Worm (Caenorhabditis elegans) whole organism, L1 larva: Measurements from ENCODE around the gene F48F7.6.
A peak's percentile ranks its signal among the peaks of the same experiment; 100 is the strongest.

ENCODE experiments used
- C16A3.4 ChIP-seq: fragments of 150-350 bp; optimal IDR thresholded peaks from 2 replicates; lab custom pipeline; 2014; ENCODE audit warnings: missing biosample characterization, missing genetic modification characterization
- Y116A8C.19 ChIP-seq: sonication (generic microtip); optimal IDR thresholded peaks from 2 replicates; lab custom pipeline; 2016; ENCODE audit warnings: missing compliant biosample characterization, missing genetic modification characterization, borderline replicate concordance
- blmp-1 ChIP-seq: fragments of 150-350 bp; optimal IDR thresholded peaks from 2 replicates; lab custom pipeline; 2014; ENCODE audit warnings: missing biosample characterization, missing genetic modification characterization
- efl-1 ChIP-seq, 4 experiments: fragments of 150-350 bp; optimal IDR thresholded peaks in 3 of 4; peaks in 1 of 4; 1 replicate in 1 of 4; 2 replicates in 3 of 4; lab custom pipeline; 2014; ENCODE audit warnings: missing biosample characterization in 2 of 4, missing genetic modification characterization in 2 of 4, missing genetic modification reagents in 2 of 4
- lin-15B ChIP-seq: fragments of 150-350 bp; sonication (generic microtip); optimal IDR thresholded peaks from 3 replicates; lab custom pipeline; 2014; ENCODE audit warnings: missing biosample characterization, missing genetic modification characterization
- nhr-11 ChIP-seq: fragments of 150-350 bp; optimal IDR thresholded peaks from 2 replicates; lab custom pipeline; 2014; ENCODE audit warnings: missing biosample characterization, missing genetic modification characterization
- nhr-12 ChIP-seq: sonication (generic microtip); optimal IDR thresholded peaks from 2 replicates; lab custom pipeline; 2017; ENCODE audit warnings: missing biosample characterization, missing genetic modification characterization
- nhr-47 ChIP-seq: sonication (generic microtip); optimal IDR thresholded peaks from 2 replicates; lab custom pipeline; 2016; ENCODE audit warnings: mild to moderate bottlenecking, missing genetic modification characterization, moderate library complexity, missing compliant biosample characterization
- snpc-4 ChIP-seq: fragments of 150-350 bp; optimal IDR thresholded peaks from 2 replicates; lab custom pipeline; 2014; ENCODE audit warnings: missing biosample characterization, missing genetic modification characterization
- snu-23 ChIP-seq: sonication (generic microtip); optimal IDR thresholded peaks from 2 replicates; lab custom pipeline; 2016; ENCODE audit warnings: missing genetic modification characterization, missing compliant biosample characterization
- tbx-2 ChIP-seq: sonication (generic microtip); optimal IDR thresholded peaks from 2 replicates; lab custom pipeline; 2016; ENCODE audit warnings: missing genetic modification characterization, missing compliant biosample characterization
- unc-130 ChIP-seq: fragments of 150-350 bp; optimal IDR thresholded peaks from 2 replicates; lab custom pipeline; 2017; ENCODE audit warnings: missing biosample characterization, missing genetic modification characterization, inconsistent platforms
- ztf-4 ChIP-seq: fragments of 150-350 bp; optimal IDR thresholded peaks from 2 replicates; lab custom pipeline; 2014; ENCODE audit warnings: missing biosample characterization, missing genetic modification characterization

- no peak for TF ChIP-seq C16A3.4 (tag; lab: Kevin White, UChicago)
- TF ChIP-seq ztf-4 (tag; lab: Kevin White, UChicago): no peak
- no peak for TF ChIP-seq lin-15B
- TF ChIP-seq snpc-4 (tag; lab: Kevin White, UChicago): no peak
- no peak for TF ChIP-seq nhr-11 (tag; lab: Kevin White, UChicago)
- no peak for TF ChIP-seq nhr-12 (tag; lab: Kevin White, UChicago)
- no peak for TF ChIP-seq tbx-2
- peak; percentile 45 for TF ChIP-seq blmp-1 (tag; lab: Kevin White, UChicago)
- no peak for TF ChIP-seq Y116A8C.19
- peak; percentile 36 for TF ChIP-seq snu-23
- peak in 1 of 2 experiments; percentile 8 for TF ChIP-seq efl-1 (optimal IDR thresholded peaks at IDR 0.05; lab: Kevin White, UChicago)
- peak in 1 of 2 experiments; percentile 7 for TF ChIP-seq efl-1 (GFP tag; optimal IDR thresholded peaks at IDR 0.05 in 1 of 2; lab: Kevin White, UChicago)
- TF ChIP-seq unc-130 (tag; lab: Kevin White, UChicago): no peak
- peak; percentile 28 for TF ChIP-seq nhr-47 (tag; lab: Kevin White, UChicago)
These were observed 23.9 kb downstream of the F48F7.6 start, which contains the start of gene cytb-5.1 for ce11 chrX:14001494-14001974.
